Worm (Caenorhabditis elegans) whole organism, young adult: ENCODE data around the gene spp-8.
A peak's percentile ranks its signal among the peaks of the same experiment; 100 is the strongest.

ENCODE experiments used
- B0336.3 ChIP-seq: fragments of 200-800 bp; sonication (Bioruptor generic); IDR thresholded peaks from 2 replicates; pipeline ENCODE4 v1.3.6; 2022; ENCODE audit warnings: missing genetic modification characterization, missing compliant biosample characterization
- C17E4.6 ChIP-seq: fragments of 200-800 bp; sonication (Bioruptor generic); IDR thresholded peaks from 2 replicates; pipeline ENCODE4 v1.3.6; 2022; ENCODE audit warnings: missing genetic modification reagents, missing genetic modification characterization, missing compliant biosample characterization
- F37B4.10 ChIP-seq: fragments of 200-800 bp; sonication (Bioruptor generic); IDR thresholded peaks from 2 replicates; pipeline ENCODE4 v1.3.6; 2022; ENCODE audit warnings: missing genetic modification characterization, missing compliant biosample characterization
- F49E8.2 ChIP-seq: sonication (generic microtip); optimal IDR thresholded peaks from 3 replicates; lab custom pipeline; 2017; ENCODE audit warnings: missing genetic modification characterization, mild to moderate bottlenecking, missing compliant biosample characterization, antibody characterized with exemption, moderate library complexity; ENCODE audit not compliant: insufficient read depth
- T07F8.4 ChIP-seq: sonication (generic microtip); optimal IDR thresholded peaks from 2 replicates; lab custom pipeline; 2016; ENCODE audit warnings: mild to moderate bottlenecking, missing genetic modification characterization, moderate library complexity, missing compliant biosample characterization
- attf-5 ChIP-seq: fragments of 200-800 bp; sonication (Bioruptor generic); optimal IDR thresholded peaks from 2 replicates; lab custom pipeline; 2018; ENCODE audit warnings: mild to moderate bottlenecking, missing genetic modification characterization, missing compliant biosample characterization
- cebp-1 ChIP-seq, 2 experiments: fragments of 200-800 bp in 1 of 2; sonication (Bioruptor generic) in 1 of 2; sonication (generic microtip) in 1 of 2; IDR thresholded peaks in 1 of 2; optimal IDR thresholded peaks in 1 of 2; 2 replicates each; pipeline versions ENCODE4 v1.3.6 to Lab custom; 2017 to 2022; ENCODE audit warnings: missing compliant biosample characterization in 2 of 2, missing genetic modification characterization in 2 of 2, mild to moderate bottlenecking in 1 of 2, missing genetic modification reagents in 1 of 2, moderate library complexity in 1 of 2
- ceh-27 ChIP-seq: fragments of 200-800 bp; sonication (Bioruptor generic); optimal IDR thresholded peaks from 2 replicates; lab custom pipeline; 2018; ENCODE audit warnings: mild to moderate bottlenecking, missing genetic modification characterization, moderate library complexity, missing compliant biosample characterization
- egl-44 ChIP-seq: fragments of 200-800 bp; sonication (Bioruptor generic); IDR thresholded peaks from 2 replicates; pipeline ENCODE4 v1.3.6; 2022; ENCODE audit warnings: missing genetic modification reagents, missing genetic modification characterization, missing compliant biosample characterization
- egrh-3 ChIP-seq: fragments of 200-800 bp; sonication (Bioruptor generic); IDR thresholded peaks from 2 replicates; pipeline ENCODE4 v1.3.6; 2022; ENCODE audit warnings: missing genetic modification reagents, missing genetic modification characterization, missing compliant biosample characterization
- fkh-3 ChIP-seq: sonication (generic microtip); optimal IDR thresholded peaks from 2 replicates; lab custom pipeline; 2016; ENCODE audit warnings: mild to moderate bottlenecking, missing genetic modification characterization, missing compliant biosample characterization
- hlh-12 ChIP-seq: sonication (generic microtip); optimal IDR thresholded peaks from 2 replicates; lab custom pipeline; 2016; ENCODE audit warnings: missing genetic modification characterization, missing compliant biosample characterization
- let-526 ChIP-seq: fragments of 200-800 bp; sonication (Bioruptor generic); IDR thresholded peaks from 2 replicates; pipeline ENCODE4 v1.3.6; 2022; ENCODE audit warnings: missing genetic modification reagents, missing genetic modification characterization, missing compliant biosample characterization
- let-607 ChIP-seq, 2 experiments: fragments of 200-800 bp in 1 of 2; sonication (Bioruptor generic) in 1 of 2; sonication (generic microtip) in 1 of 2; optimal IDR thresholded peaks; 2 replicates each; lab custom pipeline; 2016 to 2018; ENCODE audit warnings: mild to moderate bottlenecking in 2 of 2, missing compliant biosample characterization in 2 of 2, missing genetic modification characterization in 2 of 2, moderate library complexity in 2 of 2, missing genotype in 1 of 2
- lin-26 ChIP-seq: fragments of 200-800 bp; sonication (Bioruptor generic); IDR thresholded peaks from 2 replicates; pipeline ENCODE4 v1.3.6; 2022; ENCODE audit warnings: missing genetic modification reagents, missing genetic modification characterization, missing compliant biosample characterization
- lin-35 ChIP-seq, 3 experiments: fragments of 150-350 bp in 2 of 3; sonication (generic microtip) in 1 of 3; optimal IDR thresholded peaks; 2 replicates each; lab custom pipeline; 2014 to 2018; ENCODE audit warnings: missing biosample characterization in 3 of 3, missing genetic modification characterization in 3 of 3, missing genetic modification reagents in 3 of 3
- lin-40 ChIP-seq: sonication (generic microtip); optimal IDR thresholded peaks from 2 replicates; lab custom pipeline; 2016; ENCODE audit warnings: missing genetic modification characterization, mild to moderate bottlenecking, missing compliant biosample characterization, missing genotype, missing genetic modification reagents
- lin-54 ChIP-seq: fragments of 200-800 bp; sonication (Bioruptor generic); optimal IDR thresholded peaks from 2 replicates; lab custom pipeline; 2018; ENCODE audit warnings: mild to moderate bottlenecking, missing genetic modification characterization, missing compliant biosample characterization
- lsy-27 ChIP-seq: sonication (generic microtip); optimal IDR thresholded peaks from 2 replicates; lab custom pipeline; 2017; ENCODE audit warnings: missing genetic modification characterization, mild to moderate bottlenecking, missing compliant biosample characterization, antibody characterized with exemption, missing genotype, borderline replicate concordance; ENCODE audit not compliant: insufficient read depth
- madf-3 ChIP-seq: fragments of 200-800 bp; sonication (Bioruptor generic); IDR thresholded peaks from 2 replicates; pipeline ENCODE4 v1.3.6; 2022; ENCODE audit warnings: missing genetic modification reagents, missing genetic modification characterization, missing compliant biosample characterization
- madf-6 ChIP-seq: fragments of 200-800 bp; sonication (Bioruptor generic); IDR thresholded peaks from 2 replicates; pipeline ENCODE4 v1.3.6; 2022; ENCODE audit warnings: missing genetic modification reagents, missing genetic modification characterization, missing compliant biosample characterization
- nhr-80 ChIP-seq: sonication (generic microtip); optimal IDR thresholded peaks from 2 replicates; lab custom pipeline; 2016; ENCODE audit warnings: missing genetic modification characterization, missing compliant biosample characterization
- pbrm-1 ChIP-seq: fragments of 200-800 bp; sonication (Bioruptor generic); IDR thresholded peaks from 2 replicates; pipeline ENCODE4 v1.3.6; 2022; ENCODE audit warnings: missing genetic modification reagents, missing genetic modification characterization, missing compliant biosample characterization
- rpc-1 ChIP-seq, 2 experiments: fragments of 150-350 bp in 1 of 2; sonication (generic microtip) in 1 of 2; optimal IDR thresholded peaks; 2 replicates each; lab custom pipeline; 2014 to 2018; ENCODE audit warnings: missing biosample characterization in 1 of 2, missing genetic modification characterization in 1 of 2, missing genetic modification reagents in 1 of 2, missing genotype in 1 of 2
- snpc-1.1 ChIP-seq: sonication (generic microtip); optimal IDR thresholded peaks from 2 replicates; lab custom pipeline; 2017; ENCODE audit warnings: missing genetic modification characterization, mild to moderate bottlenecking, missing compliant biosample characterization, antibody characterized with exemption, moderate library complexity, missing genotype, missing genetic modification reagents; ENCODE audit not compliant: insufficient read depth
- snpc-3.4 ChIP-seq: sonication (generic microtip); optimal IDR thresholded peaks from 2 replicates; lab custom pipeline; 2017; ENCODE audit warnings: missing genetic modification characterization, mild to moderate bottlenecking, missing compliant biosample characterization, antibody characterized with exemption, moderate library complexity, missing genotype, missing genetic modification reagents
- snpc-4 ChIP-seq, 5 experiments: fragments of 150-350 bp in 1 of 5; sonication (generic microtip) in 4 of 5; optimal IDR thresholded peaks; 2 replicates each; lab custom pipeline; 2014 to 2018; ENCODE audit warnings: missing genetic modification characterization in 5 of 5, missing biosample characterization in 3 of 5, antibody characterized with exemption in 2 of 5, mild to moderate bottlenecking in 2 of 5, missing compliant biosample characterization in 2 of 5, missing genotype in 2 of 5, moderate library complexity in 2 of 5, missing genetic modification reagents in 1 of 5
- tbx-9 ChIP-seq: sonication (generic microtip); optimal IDR thresholded peaks from 2 replicates; lab custom pipeline; 2016; ENCODE audit warnings: borderline replicate concordance, missing genetic modification characterization, inconsistent platforms, missing compliant biosample characterization
- zim-3 ChIP-seq: sonication (generic microtip); optimal IDR thresholded peaks from 2 replicates; lab custom pipeline; 2017; ENCODE audit warnings: mild to moderate bottlenecking, missing genetic modification characterization, moderate library complexity, missing compliant biosample characterization
- ztf-18 ChIP-seq: sonication (generic microtip); optimal IDR thresholded peaks from 2 replicates; lab custom pipeline; 2016; ENCODE audit warnings: missing genotype, mild to moderate bottlenecking, missing genetic modification characterization, missing compliant biosample characterization
- ztf-25 ChIP-seq: fragments of 200-800 bp; sonication (Bioruptor generic); IDR thresholded peaks from 2 replicates; pipeline ENCODE4 v1.3.6; 2022; ENCODE audit warnings: missing genetic modification reagents, missing genetic modification characterization, missing compliant biosample characterization
- ztf-6 ChIP-seq: fragments of 200-800 bp; sonication (Bioruptor generic); IDR thresholded peaks from 2 replicates; pipeline ENCODE4 v1.3.6; 2022; ENCODE audit warnings: missing genetic modification reagents, missing genetic modification characterization, missing compliant biosample characterization

spp-8 gene

DNA sequence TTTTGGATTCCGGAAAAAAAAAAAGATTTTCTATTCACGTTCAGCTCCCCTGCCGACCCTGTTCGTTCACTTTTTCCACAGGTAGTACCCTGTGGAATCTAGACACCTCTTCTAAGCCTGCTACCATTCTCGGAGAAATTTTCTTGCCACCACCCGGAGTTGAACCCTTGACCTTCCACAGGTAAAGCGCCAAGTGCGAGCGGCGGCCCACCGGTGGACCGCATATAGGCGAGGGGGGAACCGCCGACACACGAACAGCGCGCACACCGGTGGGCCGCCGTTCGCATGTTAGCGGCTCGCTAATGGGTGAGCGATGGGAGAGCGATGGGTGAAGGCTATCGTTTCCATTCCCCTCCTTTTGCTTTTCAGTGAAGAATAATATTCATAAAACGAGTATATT, 19.1 kb downstream of the spp-8 start:
- TF ChIP-seq F37B4.10 (GFP tag; lab: Robert Waterston, UW) (0 out of 2 replicates have a peak, but pooled peaks have one; percentile 54), madf-6 (GFP tag; lab: Robert Waterston, UW) (peak; percentile 5; the same call in 1 of the 2 replicates), egrh-3 (GFP tag; lab: Robert Waterston, UW) (peak; percentile 71; the same call in 1 of the 2 replicates)

DNA sequence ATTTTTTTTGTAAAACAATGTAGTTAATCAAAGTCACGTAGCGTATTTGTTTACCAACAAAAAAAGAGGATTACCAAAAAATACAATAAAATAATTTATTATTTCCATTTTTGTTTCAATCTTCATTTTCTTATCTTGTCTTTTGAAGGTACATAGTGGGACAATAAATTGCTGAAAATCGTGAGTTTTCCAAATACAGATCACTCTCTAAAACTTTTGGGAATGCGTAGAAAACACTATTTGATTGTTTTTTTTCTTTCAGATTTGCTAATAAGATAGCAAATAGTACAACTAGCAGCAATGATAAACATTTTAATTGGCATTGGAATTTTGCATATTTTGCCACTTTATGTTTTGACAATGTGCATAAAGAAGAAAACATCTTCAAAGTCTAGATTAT, 19.9 kb downstream of the spp-8 start, which contains the start of gene C28C12.1:
Gene C28C12.1, plus strand, starts transcription at position 301 of the 400 bp plus-strand sequence.
- TF ChIP-seq nhr-80 (tag; lab: Kevin White, UChicago) (no peak), lsy-27 (tag; lab: Kevin White, UChicago) (no peak), pbrm-1 (no peak), tbx-9 (tag; lab: Kevin White, UChicago) (no peak), let-607 (tag; optimal IDR thresholded peaks at IDR 0.05; lab: Kevin White, UChicago) (no peak), T07F8.4 (tag; lab: Kevin White, UChicago) (no peak), ztf-25 (no peak)

DNA sequence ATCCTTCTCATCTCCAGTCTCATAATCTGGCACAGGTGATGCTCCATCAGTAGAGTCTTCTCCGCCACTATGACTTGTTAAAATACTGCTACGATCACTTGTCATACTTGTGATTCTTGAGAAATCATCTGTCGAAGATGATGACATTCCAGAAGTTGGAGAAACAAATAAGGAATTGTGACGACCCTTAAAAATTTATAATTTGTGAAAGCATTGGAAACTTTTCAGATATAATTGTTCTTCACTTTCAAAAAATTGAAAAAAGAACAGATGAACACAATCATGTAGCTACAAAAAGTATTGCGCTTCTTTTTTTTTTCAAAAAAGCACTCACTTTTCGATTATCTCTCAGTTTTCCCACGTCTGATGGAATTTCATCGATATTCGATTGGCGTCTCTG, 24.6 kb downstream of the spp-8 start:
- TF ChIP-seq C17E4.6 (GFP tag; lab: Robert Waterston, UW) = no peak
- TF ChIP-seq zim-3 = no peak
- no peak for TF ChIP-seq fkh-3
- no peak for TF ChIP-seq lin-54 (GFP tag; lab: Kevin White, UChicago)
- TF ChIP-seq rpc-1 (optimal IDR thresholded peaks at IDR 0.05; lab: Kevin White, UChicago) = no peak
- TF ChIP-seq rpc-1 (tag; optimal IDR thresholded peaks at IDR 0.05; lab: Kevin White, UChicago) = no peak
- TF ChIP-seq snpc-1.1 (tag; lab: Kevin White, UChicago) = no peak
- no peak for TF ChIP-seq ztf-18
- no peak for TF ChIP-seq lin-35 (GFP tag; optimal IDR thresholded peaks at IDR 0.05; lab: Kevin White, UChicago)
- no peak for TF ChIP-seq snpc-3.4
- no peak for TF ChIP-seq F49E8.2
- no peak for TF ChIP-seq cebp-1 (GFP tag; IDR thresholded peaks at IDR 0.05; lab: Robert Waterston, UW)
- no peak for TF ChIP-seq cebp-1 (tag; optimal IDR thresholded peaks at IDR 0.05; lab: Kevin White, UChicago)
- TF ChIP-seq ztf-6 (GFP tag; lab: Robert Waterston, UW) = no peak
- no peak for TF ChIP-seq attf-5 (GFP tag; lab: Kevin White, UChicago)
- no peak for TF ChIP-seq lin-40 (tag; lab: Kevin White, UChicago)
- TF ChIP-seq madf-3 (GFP tag; lab: Robert Waterston, UW) = no peak
- no peak for TF ChIP-seq egl-44 (GFP tag; lab: Robert Waterston, UW)

DNA sequence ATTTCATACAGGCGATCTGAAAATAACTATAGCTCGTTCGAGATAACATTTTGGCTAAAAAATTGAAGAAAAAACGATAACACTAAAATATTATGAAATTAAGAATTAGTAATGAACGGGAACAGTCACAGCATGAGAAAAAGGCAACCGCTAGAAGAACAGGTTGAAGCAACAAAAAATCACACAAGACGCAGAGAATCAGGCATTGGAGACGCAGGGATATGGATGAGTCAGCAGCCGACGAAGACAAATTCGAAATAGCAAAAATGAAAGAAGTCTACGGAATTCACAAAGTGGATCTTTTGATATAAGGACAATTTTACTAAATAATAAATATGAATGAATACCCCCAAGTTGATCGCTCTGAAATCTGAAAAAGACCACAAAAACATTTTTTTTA, 29.1 kb downstream of the spp-8 start, which contains the start of gene tag-77:
Gene tag-77, minus strand, starts transcription at position 15 of the 400 bp plus-strand sequence.
- TF ChIP-seq ceh-27 (GFP tag; lab: Kevin White, UChicago) (no peak), snpc-4 (GFP tag; optimal IDR thresholded peaks at IDR 0.05; lab: Kevin White, UChicago) (no peak), snpc-4 (tag; optimal IDR thresholded peaks at IDR 0.05; lab: Kevin White, UChicago) (peak in 1 of 4 experiments; percentile 17), B0336.3 (GFP tag; lab: Robert Waterston, UW) (0 out of 2 replicates have a peak, but pooled peaks have one; percentile 21), snpc-3.4 (no peak), hlh-12 (tag; lab: Kevin White, UChicago) (no peak), madf-6 (GFP tag; lab: Robert Waterston, UW) (0 out of 2 replicates have a peak, but pooled peaks have one; percentile 31), let-526 (GFP tag; lab: Robert Waterston, UW) (no peak), cebp-1 (GFP tag; IDR thresholded peaks at IDR 0.05; lab: Robert Waterston, UW) (no peak), cebp-1 (tag; optimal IDR thresholded peaks at IDR 0.05; lab: Kevin White, UChicago) (peak; percentile 60), lin-26 (GFP tag; lab: Robert Waterston, UW) (0 out of 2 replicates have a peak, but pooled peaks have one; percentile 50)
